Worm (Caenorhabditis elegans) whole organism, L1 larva: ENCODE results near the gene F26A1.4.

Experiments
- aha-1 ChIP-seq: fragments of 150-350 bp; optimal IDR thresholded peaks from 2 replicates; lab custom pipeline; 2014; ENCODE audit warnings: missing biosample characterization, missing genetic modification characterization
- ama-1 ChIP-seq: fragments of 150-350 bp; optimal IDR thresholded peaks from 2 replicates; lab custom pipeline; 2014
- ets-5 ChIP-seq: fragments of 200-800 bp; sonication (Bioruptor generic); IDR thresholded peaks from 2 replicates; pipeline ENCODE4 v1.3.6; 2022; ENCODE audit warnings: missing genetic modification characterization, missing compliant biosample characterization
- fkh-8 ChIP-seq: sonication (generic microtip); optimal IDR thresholded peaks from 2 replicates; lab custom pipeline; 2016; ENCODE audit warnings: mild to moderate bottlenecking, missing genetic modification characterization, missing compliant biosample characterization
- hlh-4 ChIP-seq: sonication (generic microtip); optimal IDR thresholded peaks from 2 replicates; lab custom pipeline; 2016; ENCODE audit warnings: mild to moderate bottlenecking, missing genetic modification characterization, missing compliant biosample characterization
- lin-35 ChIP-seq, 2 experiments: fragments of 150-350 bp; optimal IDR thresholded peaks; 2 replicates each; lab custom pipeline; 2014; ENCODE audit warnings: missing biosample characterization in 2 of 2, missing genetic modification characterization in 2 of 2, missing genetic modification reagents in 2 of 2
- lsy-2 ChIP-seq, 2 experiments: fragments of 150-350 bp; optimal IDR thresholded peaks; 2 replicates each; lab custom pipeline; 2014; ENCODE audit warnings: missing biosample characterization in 2 of 2, missing genetic modification characterization in 2 of 2
- nhr-237 ChIP-seq: fragments of 150-350 bp; optimal IDR thresholded peaks from 2 replicates; lab custom pipeline; 2014; ENCODE audit warnings: missing biosample characterization, missing genetic modification characterization
- nhr-28 ChIP-seq: fragments of 150-350 bp; optimal IDR thresholded peaks from 2 replicates; lab custom pipeline; 2014; ENCODE audit warnings: missing biosample characterization, missing genetic modification characterization
- nhr-77 ChIP-seq: fragments of 150-350 bp; optimal IDR thresholded peaks from 2 replicates; lab custom pipeline; 2014; ENCODE audit warnings: missing biosample characterization, missing genetic modification characterization
- pqm-1 ChIP-seq: sonication (generic microtip); optimal IDR thresholded peaks from 3 replicates; lab custom pipeline; 2017; ENCODE audit warnings: missing biosample characterization, missing genetic modification characterization
- skn-1 ChIP-seq: fragments of 150-350 bp; optimal IDR thresholded peaks from 2 replicates; lab custom pipeline; 2014; ENCODE audit warnings: missing biosample characterization, missing genetic modification characterization
- snpc-4 ChIP-seq: fragments of 150-350 bp; optimal IDR thresholded peaks from 2 replicates; lab custom pipeline; 2014; ENCODE audit warnings: missing biosample characterization, missing genetic modification characterization
- vab-15 ChIP-seq: sonication (generic microtip); optimal IDR thresholded peaks from 2 replicates; lab custom pipeline; 2017; ENCODE audit warnings: missing genotype, mild to moderate bottlenecking, missing genetic modification characterization, missing compliant biosample characterization

DNA sequence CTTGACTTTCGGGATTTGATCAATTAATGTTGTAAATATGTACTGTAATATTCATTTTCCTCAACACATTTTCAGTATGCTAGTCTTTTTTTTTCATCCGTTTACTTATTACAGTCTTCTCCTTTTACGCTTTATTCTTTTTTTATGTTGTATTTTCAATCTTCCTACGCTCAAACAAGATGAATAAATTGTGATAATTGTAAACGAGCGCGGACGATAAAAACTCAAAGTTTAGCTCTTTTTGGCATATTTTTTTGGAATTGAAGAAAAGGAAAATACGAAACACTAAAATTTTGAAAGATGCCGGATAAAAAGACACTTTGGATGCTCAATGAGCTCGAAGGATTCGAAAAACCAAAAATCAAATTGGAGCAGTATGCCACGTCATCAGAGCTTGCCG is 14.6 kb upstream of the F26A1.4 start, which contains the start of gene metl-5:
- TF ChIP-seq snpc-4 (tag; lab: Kevin White, UChicago) (no peak), fkh-8 (tag; lab: Kevin White, UChicago) (no peak), aha-1 (no peak), nhr-77 (tag; lab: Kevin White, UChicago) (no peak), ama-1 (lab: Kevin White, UChicago) (no peak), lsy-2 (tag; optimal IDR thresholded peaks at IDR 0.05; lab: Kevin White, UChicago) (no peak), lin-35 (GFP tag; optimal IDR thresholded peaks at IDR 0.05; lab: Kevin White, UChicago) (no peak), vab-15 (tag; lab: Kevin White, UChicago) (no peak), nhr-237 (tag; lab: Kevin White, UChicago) (no peak), hlh-4 (tag; lab: Kevin White, UChicago) (no peak), nhr-28 (no peak), skn-1 (no peak), ets-5 (no peak), pqm-1 (tag; lab: Kevin White, UChicago) (no peak)
